Worm (Caenorhabditis elegans) whole organism, young adult: ENCODE results near the gene ran-5.

Experiments used
- B0019.2 ChIP-seq: fragments of 200-800 bp; sonication (Bioruptor generic); conservative IDR thresholded peaks from 2 replicates; pipeline ENCODE4 v1.3.6; 2022; ENCODE audit warnings: missing genetic modification reagents, missing genetic modification characterization, missing compliant biosample characterization
- B0261.1 ChIP-seq: sonication (generic microtip); optimal IDR thresholded peaks from 2 replicates; lab custom pipeline; 2016; ENCODE audit warnings: mild to moderate bottlenecking, missing genetic modification characterization, moderate library complexity, missing compliant biosample characterization
- C06A6.2 ChIP-seq: fragments of 200-800 bp; sonication (Bioruptor generic); conservative IDR thresholded peaks from 2 replicates; pipeline ENCODE4 v1.3.6; 2022; ENCODE audit warnings: missing genetic modification characterization, missing compliant biosample characterization
- C17E4.6 ChIP-seq: fragments of 200-800 bp; sonication (Bioruptor generic); IDR thresholded peaks from 2 replicates; pipeline ENCODE4 v1.3.6; 2022; ENCODE audit warnings: missing genetic modification reagents, missing genetic modification characterization, missing compliant biosample characterization
- D2030.7 ChIP-seq: fragments of 200-800 bp; sonication (Bioruptor generic); IDR thresholded peaks from 2 replicates; pipeline ENCODE4 v1.3.6; 2022; ENCODE audit warnings: missing genetic modification reagents, missing genetic modification characterization, missing compliant biosample characterization
- F55B11.4 ChIP-seq: sonication (generic microtip); optimal IDR thresholded peaks from 2 replicates; lab custom pipeline; 2016; ENCODE audit warnings: missing compliant biosample characterization, missing genetic modification characterization, borderline replicate concordance; ENCODE audit not compliant: insufficient read depth
- T26A5.8 ChIP-seq: sonication (generic microtip); optimal IDR thresholded peaks from 2 replicates; lab custom pipeline; 2016; ENCODE audit warnings: missing genetic modification characterization, missing compliant biosample characterization
- Y56A3A.18 ChIP-seq: fragments of 200-800 bp; sonication (Bioruptor generic); IDR thresholded peaks from 2 replicates; pipeline ENCODE4 v1.3.6; 2022; ENCODE audit warnings: missing genetic modification reagents, missing genetic modification characterization, missing compliant biosample characterization
- ZK185.1 ChIP-seq: sonication (generic microtip); optimal IDR thresholded peaks from 2 replicates; lab custom pipeline; 2016; ENCODE audit warnings: mild to moderate bottlenecking, missing genetic modification characterization, missing compliant biosample characterization; ENCODE audit not compliant: poor library complexity, severe bottlenecking
- aptf-2 ChIP-seq: fragments of 200-800 bp; sonication (Bioruptor generic); conservative IDR thresholded peaks from 2 replicates; pipeline ENCODE4 v1.3.6; 2022; ENCODE audit warnings: missing genetic modification reagents, missing genetic modification characterization, missing compliant biosample characterization
- attf-5 ChIP-seq: fragments of 200-800 bp; sonication (Bioruptor generic); optimal IDR thresholded peaks from 2 replicates; lab custom pipeline; 2018; ENCODE audit warnings: mild to moderate bottlenecking, missing genetic modification characterization, missing compliant biosample characterization
- bed-1 ChIP-seq: fragments of 200-800 bp; sonication (Bioruptor generic); IDR thresholded peaks from 2 replicates; pipeline ENCODE4 v1.3.6; 2022; ENCODE audit warnings: missing genetic modification reagents, missing genetic modification characterization, missing compliant biosample characterization
- cebp-1 ChIP-seq, 2 experiments: fragments of 200-800 bp in 1 of 2; sonication (Bioruptor generic) in 1 of 2; sonication (generic microtip) in 1 of 2; IDR thresholded peaks in 1 of 2; optimal IDR thresholded peaks in 1 of 2; 2 replicates each; pipeline versions ENCODE4 v1.3.6 to Lab custom; 2017 to 2022; ENCODE audit warnings: missing compliant biosample characterization in 2 of 2, missing genetic modification characterization in 2 of 2, mild to moderate bottlenecking in 1 of 2, missing genetic modification reagents in 1 of 2, moderate library complexity in 1 of 2
- ceh-91 ChIP-seq: fragments of 200-800 bp; sonication (Bioruptor generic); IDR thresholded peaks from 2 replicates; pipeline ENCODE4 v1.3.6; 2022; ENCODE audit warnings: missing genetic modification reagents, missing genetic modification characterization, missing compliant biosample characterization
- efl-1 ChIP-seq: fragments of 150-350 bp; optimal IDR thresholded peaks from 2 replicates; lab custom pipeline; 2014; ENCODE audit warnings: missing biosample characterization, missing genetic modification reagents, missing genetic modification characterization
- egl-18 ChIP-seq: fragments of 200-800 bp; sonication (Bioruptor generic); IDR thresholded peaks from 2 replicates; pipeline ENCODE4 v1.3.6; 2022; ENCODE audit warnings: missing genetic modification reagents, missing genetic modification characterization, missing compliant biosample characterization
- egl-44 ChIP-seq: fragments of 200-800 bp; sonication (Bioruptor generic); IDR thresholded peaks from 2 replicates; pipeline ENCODE4 v1.3.6; 2022; ENCODE audit warnings: missing genetic modification reagents, missing genetic modification characterization, missing compliant biosample characterization
- egrh-3 ChIP-seq: fragments of 200-800 bp; sonication (Bioruptor generic); IDR thresholded peaks from 2 replicates; pipeline ENCODE4 v1.3.6; 2022; ENCODE audit warnings: missing genetic modification reagents, missing genetic modification characterization, missing compliant biosample characterization
- ekl-4 ChIP-seq: fragments of 200-800 bp; sonication (Bioruptor generic); IDR thresholded peaks from 2 replicates; pipeline ENCODE4 v1.3.6; 2022; ENCODE audit warnings: missing genetic modification reagents, missing genetic modification characterization, missing compliant biosample characterization
- ets-4 ChIP-seq: fragments of 200-800 bp; sonication (Bioruptor generic); optimal IDR thresholded peaks from 2 replicates; lab custom pipeline; 2018; ENCODE audit warnings: mild to moderate bottlenecking, missing genetic modification characterization, missing compliant biosample characterization
- fkh-3 ChIP-seq: sonication (generic microtip); optimal IDR thresholded peaks from 2 replicates; lab custom pipeline; 2016; ENCODE audit warnings: mild to moderate bottlenecking, missing genetic modification characterization, missing compliant biosample characterization
- gei-17 ChIP-seq: fragments of 200-800 bp; sonication (Bioruptor generic); optimal IDR thresholded peaks from 2 replicates; lab custom pipeline; 2018; ENCODE audit warnings: mild to moderate bottlenecking, missing genetic modification characterization, missing compliant biosample characterization
- hlh-26 ChIP-seq: fragments of 200-800 bp; sonication (Bioruptor generic); conservative IDR thresholded peaks from 2 replicates; pipeline ENCODE4 v1.3.6; 2022; ENCODE audit warnings: missing genetic modification reagents, missing genetic modification characterization, missing compliant biosample characterization
- hrde-1 ChIP-seq: sonication (generic microtip); optimal IDR thresholded peaks from 2 replicates; lab custom pipeline; 2016; ENCODE audit warnings: missing genetic modification characterization, mild to moderate bottlenecking, missing compliant biosample characterization, moderate library complexity, missing genotype, missing genetic modification reagents, borderline replicate concordance
- lag-1 ChIP-seq: fragments of 200-800 bp; sonication (Bioruptor generic); IDR thresholded peaks from 2 replicates; pipeline ENCODE4 v1.3.6; 2022; ENCODE audit warnings: missing genetic modification reagents, missing genetic modification characterization, missing compliant biosample characterization
- let-607 ChIP-seq, 2 experiments: fragments of 200-800 bp in 1 of 2; sonication (Bioruptor generic) in 1 of 2; sonication (generic microtip) in 1 of 2; optimal IDR thresholded peaks; 2 replicates each; lab custom pipeline; 2016 to 2018; ENCODE audit warnings: mild to moderate bottlenecking in 2 of 2, missing compliant biosample characterization in 2 of 2, missing genetic modification characterization in 2 of 2, moderate library complexity in 2 of 2, missing genotype in 1 of 2
- lin-26 ChIP-seq: fragments of 200-800 bp; sonication (Bioruptor generic); IDR thresholded peaks from 2 replicates; pipeline ENCODE4 v1.3.6; 2022; ENCODE audit warnings: missing genetic modification reagents, missing genetic modification characterization, missing compliant biosample characterization
- lir-1 ChIP-seq: fragments of 200-800 bp; sonication (Bioruptor generic); conservative IDR thresholded peaks from 2 replicates; pipeline ENCODE4 v1.3.6; 2022; ENCODE audit warnings: missing genetic modification reagents, missing genetic modification characterization, missing compliant biosample characterization
- lsl-1 ChIP-seq: fragments of 200-800 bp; sonication (Bioruptor generic); optimal IDR thresholded peaks from 2 replicates; lab custom pipeline; 2018; ENCODE audit warnings: mild to moderate bottlenecking, missing genetic modification characterization, moderate library complexity, missing compliant biosample characterization
- madf-10 ChIP-seq: sonication (generic microtip); optimal IDR thresholded peaks from 2 replicates; lab custom pipeline; 2016; ENCODE audit warnings: mild to moderate bottlenecking, missing genetic modification characterization, missing compliant biosample characterization
- madf-3 ChIP-seq: fragments of 200-800 bp; sonication (Bioruptor generic); IDR thresholded peaks from 2 replicates; pipeline ENCODE4 v1.3.6; 2022; ENCODE audit warnings: missing genetic modification reagents, missing genetic modification characterization, missing compliant biosample characterization
- madf-6 ChIP-seq: fragments of 200-800 bp; sonication (Bioruptor generic); IDR thresholded peaks from 2 replicates; pipeline ENCODE4 v1.3.6; 2022; ENCODE audit warnings: missing genetic modification reagents, missing genetic modification characterization, missing compliant biosample characterization
- madf-8 ChIP-seq: fragments of 200-800 bp; sonication (Bioruptor generic); conservative IDR thresholded peaks from 2 replicates; pipeline ENCODE4 v1.3.6; 2022; ENCODE audit warnings: missing genetic modification reagents, missing genetic modification characterization, missing compliant biosample characterization
- mcd-1 ChIP-seq: fragments of 200-800 bp; sonication (Bioruptor generic); IDR thresholded peaks from 2 replicates; pipeline ENCODE4 v1.3.6; 2022; ENCODE audit warnings: missing genetic modification reagents, missing genetic modification characterization, missing compliant biosample characterization
- nfyb-1 ChIP-seq: fragments of 200-800 bp; sonication (Bioruptor generic); IDR thresholded peaks from 2 replicates; pipeline ENCODE4 v1.3.6; 2022; ENCODE audit warnings: missing genetic modification reagents, missing genetic modification characterization, missing compliant biosample characterization
- rpc-1 ChIP-seq, 2 experiments: fragments of 150-350 bp in 1 of 2; sonication (generic microtip) in 1 of 2; optimal IDR thresholded peaks; 2 replicates each; lab custom pipeline; 2014 to 2018; ENCODE audit warnings: missing biosample characterization in 1 of 2, missing genetic modification characterization in 1 of 2, missing genetic modification reagents in 1 of 2, missing genotype in 1 of 2
- sdz-38 ChIP-seq: sonication (generic microtip); optimal IDR thresholded peaks from 2 replicates; lab custom pipeline; 2016; ENCODE audit warnings: missing genotype, missing genetic modification characterization, missing compliant biosample characterization
- snpc-1.3 ChIP-seq: sonication (generic microtip); optimal IDR thresholded peaks from 2 replicates; lab custom pipeline; 2017; ENCODE audit warnings: missing genetic modification characterization, mild to moderate bottlenecking, missing compliant biosample characterization, antibody characterized with exemption, moderate library complexity, missing genotype, missing genetic modification reagents; ENCODE audit not compliant: insufficient read depth
- tbp1 ChIP-seq: fragments of 200-800 bp; sonication (Bioruptor generic); optimal IDR thresholded peaks from 2 replicates; lab custom pipeline; 2018; ENCODE audit warnings: mild to moderate bottlenecking, missing genetic modification characterization, missing compliant biosample characterization
- unc-130 ChIP-seq: sonication (generic microtip); optimal IDR thresholded peaks from 2 replicates; lab custom pipeline; 2016; ENCODE audit warnings: missing genetic modification reagents, missing genetic modification characterization, missing compliant biosample characterization
- zfh-2 ChIP-seq: fragments of 200-800 bp; sonication (Bioruptor generic); conservative IDR thresholded peaks from 2 replicates; pipeline ENCODE4 v1.3.6; 2022; ENCODE audit warnings: missing genetic modification reagents, missing genetic modification characterization, missing compliant biosample characterization
- ztf-18 ChIP-seq: sonication (generic microtip); optimal IDR thresholded peaks from 2 replicates; lab custom pipeline; 2016; ENCODE audit warnings: missing genotype, mild to moderate bottlenecking, missing genetic modification characterization, missing compliant biosample characterization
- ztf-22 ChIP-seq: fragments of 200-800 bp; sonication (Bioruptor generic); optimal IDR thresholded peaks from 2 replicates; lab custom pipeline; 2018; ENCODE audit warnings: mild to moderate bottlenecking, missing genetic modification characterization, moderate library complexity, missing compliant biosample characterization
- ztf-25 ChIP-seq: fragments of 200-800 bp; sonication (Bioruptor generic); IDR thresholded peaks from 2 replicates; pipeline ENCODE4 v1.3.6; 2022; ENCODE audit warnings: missing genetic modification reagents, missing genetic modification characterization, missing compliant biosample characterization
- ztf-28 ChIP-seq: fragments of 200-800 bp; sonication (Bioruptor generic); IDR thresholded peaks from 2 replicates; pipeline ENCODE4 v1.3.6; 2022; ENCODE audit warnings: missing genetic modification reagents, missing genetic modification characterization, missing compliant biosample characterization

The ran-5 gene

DNA sequence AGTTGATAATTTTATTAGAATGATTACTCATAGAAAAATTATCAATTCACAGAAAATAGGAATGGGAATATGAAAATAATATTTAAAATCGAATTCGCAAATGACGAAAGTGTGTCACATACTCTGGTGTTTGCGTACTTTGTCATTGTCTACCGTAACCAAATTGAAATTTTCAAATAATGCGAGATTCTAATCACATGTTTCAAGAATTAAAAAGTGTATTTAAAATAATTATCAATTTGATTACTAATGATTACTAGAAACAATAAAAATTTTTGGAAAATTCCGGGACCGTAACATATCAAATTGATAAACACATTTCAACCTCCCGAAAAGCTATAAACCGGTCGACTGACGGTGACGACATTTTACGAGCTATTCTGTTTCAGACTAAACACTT, 43.5 kb downstream of the ran-5 start, which contains the start of the genes fbf-2 and nspg-3:
Gene fbf-2, minus strand, starts transcription at position 101 of the 400 bp plus-strand sequence.
Gene nspg-3, plus strand, starts transcription at position 388 of the 400 bp plus-strand sequence.
- TF ChIP-seq gei-17 (GFP tag; lab: Kevin White, UChicago) (no peak), lsl-1 (GFP tag; lab: Kevin White, UChicago) (peak; percentile 61), ceh-91 (GFP tag; lab: Robert Waterston, UW) (no peak), mcd-1 (no peak), egl-18 (GFP tag; lab: Robert Waterston, UW) (no peak), C17E4.6 (no peak), ztf-25 (no peak), attf-5 (GFP tag; lab: Kevin White, UChicago) (no peak)

- TF ChIP-seq D2030.7 (GFP tag; lab: Robert Waterston, UW) (peak; percentile 32; the same call in 1 of the 2 replicates), ztf-18 (tag; lab: Kevin White, UChicago) (peak; percentile 44), madf-3 (GFP tag; lab: Robert Waterston, UW) (no peak), lin-26 (GFP tag; lab: Robert Waterston, UW) (no peak), ztf-22 (GFP tag; lab: Kevin White, UChicago) (no peak), B0261.1 (tag; lab: Kevin White, UChicago) (no peak), egl-18 (GFP tag; lab: Robert Waterston, UW) (no peak), B0019.2 (GFP tag; lab: Robert Waterston, UW) (no peak), bed-1 (GFP tag; lab: Robert Waterston, UW) (no peak), nfyb-1 (no peak), aptf-2 (GFP tag; lab: Robert Waterston, UW) (peak; percentile 55; the same call in 1 of the 2 replicates), C06A6.2 (GFP tag; lab: Robert Waterston, UW) (no peak), egrh-3 (GFP tag; lab: Robert Waterston, UW) (no peak), unc-130 (peak; percentile 55), ets-4 (GFP tag; lab: Kevin White, UChicago) (no peak), zfh-2 (GFP tag; lab: Robert Waterston, UW) (no peak), hrde-1 (no peak), snpc-1.3 (peak; percentile 27), sdz-38 (tag; lab: Kevin White, UChicago) (no peak), madf-8 (GFP tag; lab: Robert Waterston, UW) (peak; percentile 48), efl-1 (GFP tag; lab: Kevin White, UChicago) (no peak), Y56A3A.18 (GFP tag; lab: Robert Waterston, UW) (no peak), ZK185.1 (tag; lab: Kevin White, UChicago) (peak; percentile 81), hlh-26 (no peak), lag-1 (GFP tag; lab: Robert Waterston, UW) (no peak), tbp1 (no peak), rpc-1 (optimal IDR thresholded peaks at IDR 0.05; lab: Kevin White, UChicago) (no peak), rpc-1 (tag; optimal IDR thresholded peaks at IDR 0.05; lab: Kevin White, UChicago) (no peak), lir-1 (GFP tag; lab: Robert Waterston, UW) (no peak), ztf-28 (no peak), T26A5.8 (tag; lab: Kevin White, UChicago) (no peak), F55B11.4 (tag; lab: Kevin White, UChicago) (no peak), C17E4.6 (no peak), fkh-3 (tag; lab: Kevin White, UChicago) (no peak), egl-44 (GFP tag; lab: Robert Waterston, UW) (no peak), madf-10 (tag; lab: Kevin White, UChicago) (no peak), madf-6 (GFP tag; lab: Robert Waterston, UW) (peak; percentile 43; the same call in 1 of the 2 replicates), ekl-4 (GFP tag; lab: Robert Waterston, UW) (no peak), cebp-1 (GFP tag; IDR thresholded peaks at IDR 0.05; lab: Robert Waterston, UW) (no peak), cebp-1 (tag; optimal IDR thresholded peaks at IDR 0.05; lab: Kevin White, UChicago) (no peak), let-607 (tag; optimal IDR thresholded peaks at IDR 0.05; lab: Kevin White, UChicago) (no peak)
Observed at ce11 chrII:6097441-6097840, 49.5 kb downstream of the ran-5 start, which contains the start of the genes tpp-2 and rbbp-5. TSS of gene tpp-2 (minus strand) at chrII:6097597. TSS of gene rbbp-5 (plus strand) at chrII:6097830.
